Worm (Caenorhabditis elegans) whole organism, mixed stage, embryonic: Measurements from ENCODE around the gene islo-1.

Source experiments
- M03D4.4 ChIP-seq: sonication (generic microtip); optimal IDR thresholded peaks from 2 replicates; lab custom pipeline; 2017; ENCODE audit warnings: mild to moderate bottlenecking, missing genetic modification characterization, missing compliant biosample characterization
- bed-3 ChIP-seq: fragments of 200-800 bp; sonication (Bioruptor generic); optimal IDR thresholded peaks from 3 replicates; lab custom pipeline; 2018; ENCODE audit warnings: mild to moderate bottlenecking, missing genetic modification characterization, moderate library complexity, missing compliant biosample characterization
- blmp-1 ChIP-seq: fragments of 150-350 bp; optimal IDR thresholded peaks from 2 replicates; lab custom pipeline; 2014; ENCODE audit warnings: missing biosample characterization, missing genetic modification characterization
- ceh-39 ChIP-seq: fragments of 150-350 bp; optimal IDR thresholded peaks from 2 replicates; lab custom pipeline; 2014; ENCODE audit warnings: missing biosample characterization, missing genetic modification characterization
- ceh-43 ChIP-seq: fragments of 200-800 bp; sonication (Bioruptor generic); optimal IDR thresholded peaks from 2 replicates; lab custom pipeline; 2018; ENCODE audit warnings: mild to moderate bottlenecking, missing genetic modification characterization, moderate library complexity, missing compliant biosample characterization
- ceh-83 ChIP-seq: fragments of 200-800 bp; sonication (Bioruptor generic); optimal IDR thresholded peaks from 2 replicates; lab custom pipeline; 2018; ENCODE audit warnings: mild to moderate bottlenecking, missing genetic modification characterization, missing compliant biosample characterization
- ces-1 ChIP-seq: fragments of 150-350 bp; optimal IDR thresholded peaks from 2 replicates; lab custom pipeline; 2014; ENCODE audit warnings: missing biosample characterization, missing genetic modification reagents, missing genetic modification characterization
- drap-1 ChIP-seq: fragments of 200-800 bp; sonication (Bioruptor generic); optimal IDR thresholded peaks from 3 replicates; lab custom pipeline; 2018; ENCODE audit warnings: mild to moderate bottlenecking, missing genetic modification characterization, missing compliant biosample characterization
- elt-1 ChIP-seq: sonication (generic microtip); optimal IDR thresholded peaks from 2 replicates; lab custom pipeline; 2017; ENCODE audit warnings: missing genetic modification characterization, mild to moderate bottlenecking, missing compliant biosample characterization, antibody characterized with exemption, moderate library complexity, borderline replicate concordance; ENCODE audit not compliant: insufficient read depth
- elt-3 ChIP-seq: fragments of 150-350 bp; optimal IDR thresholded peaks from 2 replicates; lab custom pipeline; 2014; ENCODE audit warnings: missing biosample characterization, missing genetic modification characterization
- flh-1 ChIP-seq: fragments of 200-800 bp; sonication (Bioruptor generic); optimal IDR thresholded peaks from 2 replicates; lab custom pipeline; 2018; ENCODE audit warnings: mild to moderate bottlenecking, missing genetic modification characterization, moderate library complexity, missing compliant biosample characterization
- hlh-1 ChIP-seq: fragments of 150-350 bp; optimal IDR thresholded peaks from 2 replicates; lab custom pipeline; 2014; ENCODE audit warnings: missing biosample characterization, missing genetic modification reagents, missing genetic modification characterization
- lin-13 ChIP-seq: fragments of 150-350 bp; optimal IDR thresholded peaks from 2 replicates; lab custom pipeline; 2014; ENCODE audit warnings: missing biosample characterization, missing genetic modification characterization
- lin-32 ChIP-seq: fragments of 200-800 bp; sonication (Bioruptor generic); optimal IDR thresholded peaks from 2 replicates; lab custom pipeline; 2018; ENCODE audit warnings: mild to moderate bottlenecking, missing genetic modification characterization, missing compliant biosample characterization
- lsy-2 ChIP-seq: fragments of 150-350 bp; optimal IDR thresholded peaks from 2 replicates; lab custom pipeline; 2014; ENCODE audit warnings: missing biosample characterization, missing genetic modification characterization
- mep-1 ChIP-seq: fragments of 150-350 bp; optimal IDR thresholded peaks from 2 replicates; lab custom pipeline; 2017; ENCODE audit warnings: missing biosample characterization, missing genetic modification reagents, missing genetic modification characterization, inconsistent platforms
- nhr-2 ChIP-seq: fragments of 150-350 bp; optimal IDR thresholded peaks from 2 replicates; lab custom pipeline; 2014; ENCODE audit warnings: missing biosample characterization, missing genetic modification characterization
- nhr-237 ChIP-seq: fragments of 150-350 bp; optimal IDR thresholded peaks from 2 replicates; lab custom pipeline; 2014; ENCODE audit warnings: missing biosample characterization, missing genetic modification characterization
- nhr-28 ChIP-seq: fragments of 150-350 bp; optimal IDR thresholded peaks from 2 replicates; lab custom pipeline; 2014; ENCODE audit warnings: missing biosample characterization, missing genetic modification characterization
- nhr-76 ChIP-seq: sonication (generic microtip); optimal IDR thresholded peaks from 2 replicates; lab custom pipeline; 2017; ENCODE audit warnings: missing biosample characterization, missing genetic modification characterization
- pha-4 ChIP-seq: fragments of 150-350 bp; optimal IDR thresholded peaks from 2 replicates; lab custom pipeline; 2018; ENCODE audit warnings: missing biosample characterization, missing genetic modification reagents, missing genetic modification characterization
- sem-2 ChIP-seq: fragments of 200-800 bp; sonication (Bioruptor generic); optimal IDR thresholded peaks from 2 replicates; lab custom pipeline; 2018; ENCODE audit warnings: mild to moderate bottlenecking, missing genetic modification characterization, missing compliant biosample characterization
- sptf-1 ChIP-seq: sonication (generic microtip); optimal IDR thresholded peaks from 2 replicates; lab custom pipeline; 2017; ENCODE audit warnings: mild to moderate bottlenecking, missing genetic modification characterization, moderate library complexity, missing compliant biosample characterization
- tbx-8 ChIP-seq: fragments of 200-800 bp; sonication (Bioruptor generic); optimal IDR thresholded peaks from 2 replicates; lab custom pipeline; 2018; ENCODE audit warnings: mild to moderate bottlenecking, missing genetic modification characterization, moderate library complexity, missing compliant biosample characterization
- unc-120 ChIP-seq: sonication (generic microtip); optimal IDR thresholded peaks from 2 replicates; lab custom pipeline; 2017; ENCODE audit warnings: missing genetic modification characterization, missing compliant biosample characterization; ENCODE audit not compliant: poor library complexity, severe bottlenecking
- unc-39 ChIP-seq: fragments of 150-350 bp; optimal IDR thresholded peaks from 2 replicates; lab custom pipeline; 2014; ENCODE audit warnings: missing biosample characterization, missing genetic modification characterization
- unc-62 ChIP-seq: fragments of 150-350 bp; optimal IDR thresholded peaks from 2 replicates; lab custom pipeline; 2014; ENCODE audit warnings: missing biosample characterization, missing genetic modification reagents, missing genetic modification characterization
- zip-8 ChIP-seq: fragments of 150-350 bp; optimal IDR thresholded peaks from 2 replicates; lab custom pipeline; 2014; ENCODE audit warnings: missing biosample characterization, missing genetic modification characterization
- ztf-11 ChIP-seq: fragments of 150-350 bp; optimal IDR thresholded peaks from 2 replicates; lab custom pipeline; 2014; ENCODE audit warnings: missing biosample characterization, missing genetic modification characterization

The islo-1 gene

DNA sequence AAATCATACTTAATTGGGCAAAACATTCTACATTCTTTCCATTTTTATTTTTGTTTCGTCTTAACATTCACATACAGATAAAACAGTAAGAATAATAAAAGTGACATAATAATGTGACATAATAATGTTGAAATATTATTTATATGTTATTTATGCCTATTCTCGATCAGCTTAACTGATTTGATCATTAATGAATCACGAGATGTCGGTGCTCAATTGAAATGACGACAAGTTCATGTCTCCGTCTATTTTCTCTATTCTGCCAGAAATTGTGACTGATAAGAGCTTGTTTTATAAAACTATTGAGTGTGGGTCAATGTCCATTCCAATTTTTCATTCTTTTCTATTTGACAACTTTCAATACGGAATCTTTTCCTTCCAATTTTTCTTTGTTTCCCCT, 15.5 kb downstream of the islo-1 start:
- TF ChIP-seq nhr-2 (tag; lab: Kevin White, UChicago) (no peak), pha-4 (no peak), elt-1 (no peak), lin-32 (no peak), drap-1 (GFP tag; lab: Kevin White, UChicago) (no peak), lsy-2 (no peak), sptf-1 (no peak), ceh-83 (GFP tag; lab: Kevin White, UChicago) (no peak), ceh-43 (GFP tag; lab: Kevin White, UChicago) (no peak), elt-3 (tag; lab: Kevin White, UChicago) (no peak), tbx-8 (GFP tag; lab: Kevin White, UChicago) (no peak), ceh-39 (no peak), blmp-1 (tag; lab: Kevin White, UChicago) (no peak), unc-120 (no peak), hlh-1 (tag; lab: Kevin White, UChicago) (no peak), mep-1 (tag; lab: Kevin White, UChicago) (no peak)

ce11 chrIV:8152145-8152544, 16.0 kb downstream of the islo-1 start, which contains the start of gene faah-2:
TSS of gene faah-2 (plus strand) at chrIV:8152445.
- no peak for TF ChIP-seq ceh-39
- no peak for TF ChIP-seq drap-1 (GFP tag; lab: Kevin White, UChicago)
- no peak for TF ChIP-seq pha-4
- TF ChIP-seq elt-3 (tag; lab: Kevin White, UChicago): no peak
- no peak for TF ChIP-seq ceh-83 (GFP tag; lab: Kevin White, UChicago)
- TF ChIP-seq nhr-28 (tag; lab: Kevin White, UChicago): no peak
- TF ChIP-seq sem-2 (GFP tag; lab: Kevin White, UChicago): no peak
- TF ChIP-seq hlh-1 (tag; lab: Kevin White, UChicago): no peak
- no peak for TF ChIP-seq nhr-76 (tag; lab: Kevin White, UChicago)
- no peak for TF ChIP-seq elt-1
- no peak for TF ChIP-seq nhr-2 (tag; lab: Kevin White, UChicago)
- no peak for TF ChIP-seq ceh-43 (GFP tag; lab: Kevin White, UChicago)

DNA sequence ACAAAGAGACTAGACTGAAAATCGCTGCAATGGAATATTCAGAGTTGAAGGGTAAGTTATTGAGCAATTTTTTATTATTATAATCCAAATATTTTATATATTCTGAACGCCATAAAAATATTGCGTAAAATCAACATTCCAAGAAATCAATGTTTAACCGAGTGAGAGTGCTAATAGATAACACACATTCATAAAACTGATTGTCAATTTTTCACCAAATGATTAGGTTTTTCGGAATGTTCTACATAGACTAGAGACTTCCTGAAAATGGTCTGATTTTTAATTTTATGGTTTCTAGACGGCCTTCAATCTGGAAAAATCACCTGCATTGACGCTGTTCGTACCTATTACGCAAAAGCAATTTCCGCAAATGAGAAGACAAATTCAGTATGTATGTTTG, 16.5 kb downstream of the islo-1 start:
- no peak for TF ChIP-seq ztf-11 (tag; lab: Kevin White, UChicago)
- no peak for TF ChIP-seq ceh-83 (GFP tag; lab: Kevin White, UChicago)
- no peak for TF ChIP-seq nhr-2 (tag; lab: Kevin White, UChicago)
- no peak for TF ChIP-seq ceh-43 (GFP tag; lab: Kevin White, UChicago)
- no peak for TF ChIP-seq flh-1
- TF ChIP-seq mep-1 (tag; lab: Kevin White, UChicago): no peak
- no peak for TF ChIP-seq sptf-1
- TF ChIP-seq nhr-28 (tag; lab: Kevin White, UChicago): no peak
- no peak for TF ChIP-seq nhr-237 (tag; lab: Kevin White, UChicago)
- TF ChIP-seq ces-1 (GFP tag; lab: Kevin White, UChicago): no peak
- TF ChIP-seq blmp-1 (tag; lab: Kevin White, UChicago): no peak
- no peak for TF ChIP-seq pha-4
- no peak for TF ChIP-seq nhr-76 (tag; lab: Kevin White, UChicago)
- no peak for TF ChIP-seq lin-32
- no peak for TF ChIP-seq lin-13 (tag; lab: Kevin White, UChicago)
- no peak for TF ChIP-seq hlh-1 (tag; lab: Kevin White, UChicago)
- no peak for TF ChIP-seq unc-39 (tag; lab: Kevin White, UChicago)
- no peak for TF ChIP-seq sem-2 (GFP tag; lab: Kevin White, UChicago)
- TF ChIP-seq unc-120: no peak
- no peak for TF ChIP-seq M03D4.4 (tag; lab: Kevin White, UChicago)

ce11 chrIV:8153163-8153562, 17.0 kb downstream of the islo-1 start:
- TF ChIP-seq nhr-28 (tag; lab: Kevin White, UChicago) (no peak), blmp-1 (tag; lab: Kevin White, UChicago) (no peak), bed-3 (GFP tag; lab: Kevin White, UChicago) (no peak), ceh-83 (GFP tag; lab: Kevin White, UChicago) (no peak), ces-1 (GFP tag; lab: Kevin White, UChicago) (no peak), unc-62 (GFP tag; lab: Kevin White, UChicago) (no peak)

DNA sequence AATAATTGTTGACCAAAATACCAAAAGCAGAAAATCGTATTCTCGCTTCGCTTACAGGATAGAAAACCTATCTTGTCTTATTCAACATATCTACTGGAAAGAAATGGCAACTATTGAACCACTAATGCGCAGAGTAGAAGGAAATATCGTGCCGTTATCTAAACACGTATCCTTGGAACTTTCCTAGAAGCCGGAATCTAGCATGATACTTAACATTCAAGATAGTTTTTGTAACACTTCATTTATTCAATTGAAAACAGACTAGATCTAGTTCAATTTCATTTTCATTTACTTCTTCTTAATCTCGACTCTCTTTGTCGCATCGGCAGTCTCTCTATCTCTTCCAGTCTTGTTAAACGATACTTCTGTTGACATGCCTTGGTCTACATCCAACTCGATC, 18.8 kb downstream of the islo-1 start:
- no peak for TF ChIP-seq nhr-2 (tag; lab: Kevin White, UChicago)
- TF ChIP-seq, all 35 proteins: peak for 0

DNA sequence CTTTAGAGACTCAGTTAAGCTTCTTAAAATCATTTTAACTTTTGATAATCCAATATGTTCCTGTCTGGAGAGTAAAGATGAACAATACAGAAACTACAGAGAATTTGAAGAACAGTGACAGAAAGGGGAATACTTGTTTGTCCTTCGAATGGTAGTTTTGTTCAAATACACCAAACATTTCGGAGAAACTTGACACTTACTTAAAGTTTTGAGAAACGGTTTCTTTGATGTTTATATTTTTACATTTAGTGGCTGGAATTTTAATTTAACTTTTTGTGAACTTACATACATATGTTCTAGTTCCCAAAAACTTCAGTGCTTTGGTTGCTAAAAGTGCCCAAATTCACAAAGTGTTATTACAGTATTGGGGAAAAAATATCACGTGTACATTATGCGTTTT, 21.0 kb downstream of the islo-1 start, which contains the start of gene B0218.5:
Gene B0218.5, minus strand, starts transcription at position 101 of the 400 bp plus-strand sequence.
- TF ChIP-seq ceh-43 (GFP tag; lab: Kevin White, UChicago) (no peak), unc-39 (tag; lab: Kevin White, UChicago) (no peak), unc-62 (GFP tag; lab: Kevin White, UChicago) (no peak), zip-8 (tag; lab: Kevin White, UChicago) (no peak), elt-3 (tag; lab: Kevin White, UChicago) (no peak), ces-1 (GFP tag; lab: Kevin White, UChicago) (no peak)
